Worm (Caenorhabditis elegans): ENCODE measurements around the gene K02D10.1.

- TF ChIP-seq ztf-22 (GFP tag; optimal IDR thresholded peaks at IDR 0.05) (no peak), lin-40 (tag; optimal IDR thresholded peaks at IDR 0.05) (no peak), F10E7.11 (tag; optimal IDR thresholded peaks at IDR 0.05) (no peak), hrde-1 (tag; optimal IDR thresholded peaks at IDR 0.05; ENCODE audit: borderline replicate concordance) (no peak), let-607 (tag; optimal IDR thresholded peaks at IDR 0.05) (no peak)
Observed at ce11 chrIII:8761040-8761654, 8.2 kb upstream of the K02D10.1 start, which contains the start of gene aak-1.

All from whole organism, young adult.